Fruit fly (Drosophila melanogaster) whole organism, prepupa: ENCODE results near the gene Taf12.

Experiments
- CG10631 ChIP-seq: fragments of 200-800 bp; sonication (Bioruptor generic); optimal IDR thresholded peaks from 2 replicates; lab custom pipeline; 2016; ENCODE audit warnings: missing biosample characterization, missing genetic modification characterization
- CG11294 ChIP-seq: fragments of 200-800 bp; sonication (Bioruptor generic); IDR thresholded peaks from 2 replicates; pipeline ENCODE4 v1.3.6; 2022; ENCODE audit warnings: missing biosample characterization, missing genetic modification characterization
- CG11762 ChIP-seq: fragments of 200-800 bp; sonication (Bioruptor generic); optimal IDR thresholded peaks from 3 replicates; lab custom pipeline; 2016; ENCODE audit warnings: missing biosample characterization, missing genetic modification characterization; ENCODE audit not compliant: insufficient read depth
- CG11902 ChIP-seq: fragments of 200-800 bp; sonication (Bioruptor generic); optimal IDR thresholded peaks from 3 replicates; lab custom pipeline; 2016; ENCODE audit warnings: missing biosample characterization, missing genetic modification characterization
- CG15336 ChIP-seq: fragments of 200-800 bp; sonication (Bioruptor generic); IDR thresholded peaks from 2 replicates; pipeline ENCODE4 v1.3.6; 2022; ENCODE audit warnings: missing biosample characterization, missing genetic modification characterization
- CG1621 ChIP-seq: fragments of 200-800 bp; sonication (Bioruptor generic); optimal IDR thresholded peaks from 3 replicates; lab custom pipeline; 2018; ENCODE audit warnings: missing biosample characterization, mild to moderate bottlenecking, missing genetic modification characterization
- CG16779 ChIP-seq: fragments of 200-800 bp; sonication (Bioruptor generic); optimal IDR thresholded peaks from 3 replicates; lab custom pipeline; 2017; ENCODE audit warnings: missing biosample characterization, mild to moderate bottlenecking, missing genetic modification characterization
- CG31627 ChIP-seq: fragments of 200-800 bp; sonication (Bioruptor generic); optimal IDR thresholded peaks from 3 replicates; lab custom pipeline; 2016; ENCODE audit warnings: missing biosample characterization, missing genetic modification characterization
- CG32006 ChIP-seq: fragments of 200-800 bp; sonication (Bioruptor generic); optimal IDR thresholded peaks from 3 replicates; lab custom pipeline; 2017; ENCODE audit warnings: missing biosample characterization, mild to moderate bottlenecking, missing genetic modification characterization
- CG3919 ChIP-seq: fragments of 200-800 bp; sonication (Bioruptor generic); optimal IDR thresholded peaks from 3 replicates; lab custom pipeline; 2016; ENCODE audit warnings: missing biosample characterization, missing genetic modification characterization
- CG6163 ChIP-seq: fragments of 200-800 bp; sonication (Bioruptor generic); IDR thresholded peaks from 3 replicates; pipeline ENCODE4 v1.3.6; 2022; ENCODE audit warnings: missing biosample characterization, missing genetic modification characterization
- CG6276 ChIP-seq: fragments of 200-800 bp; sonication (Bioruptor generic); optimal IDR thresholded peaks from 2 replicates; lab custom pipeline; 2017; ENCODE audit warnings: missing biosample characterization, mild to moderate bottlenecking, missing genetic modification characterization
- CG6792 ChIP-seq: fragments of 200-800 bp; sonication (Bioruptor generic); optimal IDR thresholded peaks from 3 replicates; lab custom pipeline; 2016; ENCODE audit warnings: missing biosample characterization, missing genetic modification characterization
- CG6808 ChIP-seq: fragments of 200-800 bp; sonication (Bioruptor generic); optimal IDR thresholded peaks from 3 replicates; lab custom pipeline; 2017; ENCODE audit warnings: missing biosample characterization, missing genetic modification characterization, mild to moderate bottlenecking, moderate library complexity, missing genetic modification reagents
- CG6854 ChIP-seq: fragments of 200-800 bp; sonication (Bioruptor generic); optimal IDR thresholded peaks from 2 replicates; lab custom pipeline; 2017; ENCODE audit warnings: missing biosample characterization, mild to moderate bottlenecking, missing genetic modification characterization
- CG7368 ChIP-seq: fragments of 200-800 bp; sonication (Bioruptor generic); optimal IDR thresholded peaks from 3 replicates; lab custom pipeline; 2016; ENCODE audit warnings: missing biosample characterization, missing genetic modification characterization
- CG8319 ChIP-seq: fragments of 200-800 bp; sonication (Bioruptor generic); optimal IDR thresholded peaks from 3 replicates; lab custom pipeline; 2016; ENCODE audit warnings: missing biosample characterization, missing genetic modification characterization
- CG8632 ChIP-seq: fragments of 200-800 bp; sonication (Bioruptor generic); optimal IDR thresholded peaks from 3 replicates; lab custom pipeline; 2016; ENCODE audit warnings: missing biosample characterization, missing genetic modification characterization
- CG9139 ChIP-seq: fragments of 200-800 bp; sonication (Bioruptor generic); optimal IDR thresholded peaks from 3 replicates; lab custom pipeline; 2017; ENCODE audit warnings: missing biosample characterization, mild to moderate bottlenecking, missing genetic modification characterization
- Eip75B ChIP-seq: fragments of 200-800 bp; sonication (Bioruptor generic); optimal IDR thresholded peaks from 3 replicates; lab custom pipeline; 2016; ENCODE audit warnings: missing biosample characterization, missing genetic modification characterization
- Eip93F ChIP-seq: fragments of 200-800 bp; sonication (Bioruptor generic); optimal IDR thresholded peaks from 2 replicates; lab custom pipeline; 2016; ENCODE audit warnings: missing biosample characterization, mild to moderate bottlenecking, missing genetic modification characterization
- Ets21C ChIP-seq: fragments of 200-800 bp; sonication (Bioruptor generic); optimal IDR thresholded peaks from 3 replicates; lab custom pipeline; 2016; ENCODE audit warnings: missing biosample characterization, missing genetic modification characterization
- Ets96B ChIP-seq: fragments of 200-800 bp; optimal IDR thresholded peaks from 2 replicates; lab custom pipeline; 2019; ENCODE audit warnings: missing biosample characterization, mild to moderate bottlenecking, missing genetic modification characterization, moderate library complexity
- Gug ChIP-seq: fragments of 200-800 bp; sonication (Bioruptor generic); IDR thresholded peaks from 2 replicates; pipeline ENCODE4 v1.3.6; 2022; ENCODE audit warnings: missing biosample characterization, missing genetic modification characterization
- Hr39 ChIP-seq: fragments of 200-800 bp; sonication (Bioruptor generic); optimal IDR thresholded peaks from 2 replicates; lab custom pipeline; 2016; ENCODE audit warnings: missing biosample characterization, missing genetic modification characterization
- Lpt ChIP-seq: fragments of 200-800 bp; sonication (Bioruptor generic); optimal IDR thresholded peaks from 3 replicates; lab custom pipeline; 2016; ENCODE audit warnings: missing biosample characterization, missing genetic modification characterization
- Met ChIP-seq: fragments of 200-800 bp; sonication (Bioruptor generic); optimal IDR thresholded peaks from 3 replicates; lab custom pipeline; 2016; ENCODE audit warnings: missing biosample characterization, missing genetic modification characterization
- OdsH ChIP-seq: fragments of 200-800 bp; sonication (Bioruptor generic); optimal IDR thresholded peaks from 3 replicates; lab custom pipeline; 2016; ENCODE audit warnings: missing biosample characterization, missing genetic modification characterization
- Smox ChIP-seq: fragments of 200-800 bp; sonication (Bioruptor generic); optimal IDR thresholded peaks from 3 replicates; lab custom pipeline; 2016; ENCODE audit warnings: missing biosample characterization, missing genetic modification characterization
- Sox102F ChIP-seq: fragments of 200-800 bp; sonication (Bioruptor generic); optimal IDR thresholded peaks from 2 replicates; lab custom pipeline; 2016; ENCODE audit warnings: missing biosample characterization, mild to moderate bottlenecking, missing genetic modification characterization
- Sox15 ChIP-seq: fragments of 200-800 bp; sonication (Bioruptor generic); optimal IDR thresholded peaks from 3 replicates; lab custom pipeline; 2016; ENCODE audit warnings: missing biosample characterization, missing genetic modification characterization
- achi ChIP-seq: fragments of 200-800 bp; sonication (Bioruptor generic); optimal IDR thresholded peaks from 3 replicates; lab custom pipeline; 2016; ENCODE audit warnings: missing biosample characterization, missing genetic modification characterization
- acj6 ChIP-seq: fragments of 200-800 bp; sonication (Bioruptor generic); optimal IDR thresholded peaks from 3 replicates; lab custom pipeline; 2016; ENCODE audit warnings: missing biosample characterization, missing genetic modification characterization
- cyc ChIP-seq: fragments of 200-800 bp; sonication (Bioruptor generic); optimal IDR thresholded peaks from 3 replicates; lab custom pipeline; 2016; ENCODE audit warnings: missing biosample characterization, missing genetic modification characterization
- dac ChIP-seq: fragments of 200-800 bp; sonication (Bioruptor generic); optimal IDR thresholded peaks from 2 replicates; lab custom pipeline; 2017; ENCODE audit warnings: missing biosample characterization, mild to moderate bottlenecking, missing genetic modification characterization
- dsx ChIP-seq: fragments of 200-800 bp; optimal IDR thresholded peaks from 3 replicates; lab custom pipeline; 2019; ENCODE audit warnings: missing biosample characterization, mild to moderate bottlenecking, missing genetic modification characterization, moderate library complexity; ENCODE audit not compliant: poor library complexity, severe bottlenecking
- eg ChIP-seq: fragments of 200-800 bp; sonication (Bioruptor generic); IDR thresholded peaks from 3 replicates; pipeline ENCODE4 v1.3.6; 2022; ENCODE audit warnings: missing biosample characterization, missing genetic modification characterization
- esn ChIP-seq: fragments of 200-800 bp; sonication (Bioruptor generic); optimal IDR thresholded peaks from 2 replicates; lab custom pipeline; 2016; ENCODE audit warnings: missing biosample characterization, mild to moderate bottlenecking, missing genetic modification characterization, moderate library complexity
- fd59A ChIP-seq: fragments of 200-800 bp; sonication (Bioruptor generic); optimal IDR thresholded peaks from 2 replicates; lab custom pipeline; 2017; ENCODE audit warnings: missing biosample characterization, mild to moderate bottlenecking, missing genetic modification characterization, missing genetic modification reagents
- fd85E ChIP-seq: fragments of 200-800 bp; sonication (Bioruptor generic); optimal IDR thresholded peaks from 3 replicates; lab custom pipeline; 2016; ENCODE audit warnings: missing biosample characterization, missing genetic modification characterization
- fkh ChIP-seq: fragments of 200-800 bp; sonication (Bioruptor generic); optimal IDR thresholded peaks from 3 replicates; lab custom pipeline; 2017; ENCODE audit warnings: missing biosample characterization, mild to moderate bottlenecking, missing genetic modification characterization, moderate library complexity
- lz ChIP-seq: fragments of 200-800 bp; sonication (Bioruptor generic); optimal IDR thresholded peaks from 3 replicates; lab custom pipeline; 2016; ENCODE audit warnings: missing biosample characterization, missing genetic modification characterization
- net ChIP-seq: fragments of 200-800 bp; sonication (Bioruptor generic); optimal IDR thresholded peaks from 3 replicates; lab custom pipeline; 2016; ENCODE audit warnings: missing biosample characterization, missing genetic modification characterization
- pdm3 ChIP-seq: fragments of 200-800 bp; sonication (Bioruptor generic); optimal IDR thresholded peaks from 3 replicates; lab custom pipeline; 2016; ENCODE audit warnings: missing biosample characterization, missing genetic modification characterization
- salr ChIP-seq, 2 experiments: fragments of 200-800 bp; sonication (Bioruptor generic); optimal IDR thresholded peaks; 3 replicates each; lab custom pipeline; 2016 to 2018; ENCODE audit warnings: missing biosample characterization in 2 of 2, missing genetic modification characterization in 2 of 2, mild to moderate bottlenecking in 1 of 2
- spab ChIP-seq: fragments of 200-800 bp; sonication (Bioruptor generic); optimal IDR thresholded peaks from 2 replicates; lab custom pipeline; 2017; ENCODE audit warnings: missing biosample characterization, mild to moderate bottlenecking, missing genetic modification characterization, missing genetic modification reagents
- ss ChIP-seq, 2 experiments: fragments of 200-800 bp; sonication (Bioruptor generic); optimal IDR thresholded peaks; 2 replicates in 1 of 2; 3 replicates in 1 of 2; lab custom pipeline; 2017 to 2018; ENCODE audit warnings: mild to moderate bottlenecking in 2 of 2, missing biosample characterization in 2 of 2, missing genetic modification characterization in 2 of 2, moderate library complexity in 1 of 2
- svp ChIP-seq: fragments of 200-800 bp; sonication (Bioruptor generic); peaks from one replicate; lab custom pipeline; 2016; ENCODE audit warnings: missing biosample characterization, missing genetic modification characterization
- topi ChIP-seq: fragments of 200-800 bp; sonication (Bioruptor generic); optimal IDR thresholded peaks from 3 replicates; lab custom pipeline; 2016; ENCODE audit warnings: missing biosample characterization, missing genetic modification characterization
- vri ChIP-seq: fragments of 200-800 bp; sonication (Bioruptor generic); optimal IDR thresholded peaks from 3 replicates; lab custom pipeline; 2016; ENCODE audit warnings: missing biosample characterization, mild to moderate bottlenecking, missing genetic modification characterization

Taf12 gene

dm6 chr3R:11683675-11684074 lies 4.2 kb upstream of the Taf12 start:
- TF ChIP-seq salr (GFP tag; optimal IDR thresholded peaks at IDR 0.05; lab: Kevin White, UChicago) (no peak), vri (GFP tag; lab: Kevin White, UChicago) (peak; percentile 35)

dm6 chr3R:11678016-11678415 lies 1.5 kb downstream of the Taf12 start, which contains the start of gene CG18476:
Gene CG18476, minus strand, starts transcription at chr3R:11678116.
- TF ChIP-seq dsx (peak; percentile 94), svp (GFP tag; lab: Kevin White, UChicago) (peak; percentile 96), CG3919 (GFP tag; lab: Kevin White, UChicago) (peak; percentile 91), CG16779 (tag; lab: Kevin White, UChicago) (peak; percentile 80), CG11762 (GFP tag; lab: Kevin White, UChicago) (peak; percentile 87), Sox15 (GFP tag; lab: Kevin White, UChicago) (peak; percentile 87), ss (GFP tag; optimal IDR thresholded peaks at IDR 0.05; lab: Kevin White, UChicago) (peak in 1 of 2 experiments; percentile 90), cyc (GFP tag; lab: Kevin White, UChicago) (peak; percentile 91), salr (GFP tag; optimal IDR thresholded peaks at IDR 0.05; lab: Kevin White, UChicago) (peak in 1 of 2 experiments; percentile 81), acj6 (peak; percentile 89), CG6276 (peak; percentile 89), Hr39 (GFP tag; lab: Kevin White, UChicago) (peak; percentile 88), CG10631 (GFP tag; lab: Kevin White, UChicago) (peak; percentile 92), CG11294 (peak; percentile 91), topi (peak; percentile 90), fd85E (GFP tag; lab: Kevin White, UChicago) (peak; percentile 6), net (GFP tag; lab: Kevin White, UChicago) (peak; percentile 91), pdm3 (GFP tag; lab: Kevin White, UChicago) (peak; percentile 94), CG32006 (GFP tag; lab: Kevin White, UChicago) (peak; percentile 92), esn (peak; percentile 93), CG8632 (GFP tag; lab: Kevin White, UChicago) (peak; percentile 88), fkh (GFP tag; lab: Kevin White, UChicago) (peak; percentile 92), CG7368 (GFP tag; lab: Kevin White, UChicago) (peak; percentile 79), spab (GFP tag; lab: Kevin White, UChicago) (peak; percentile 83), CG15336 (GFP tag; lab: Robert Waterston, UW) (peak; percentile 92), lz (GFP tag; lab: Kevin White, UChicago) (peak; percentile 91), Eip75B (GFP tag; lab: Kevin White, UChicago) (no peak), eg (peak; percentile 98), CG31627 (GFP tag; lab: Kevin White, UChicago) (peak; percentile 91), fd59A (peak; percentile 82), Lpt (GFP tag; lab: Kevin White, UChicago) (peak; percentile 89), CG6808 (GFP tag; lab: Kevin White, UChicago) (peak; percentile 84), Ets21C (GFP tag; lab: Kevin White, UChicago) (peak; percentile 82), OdsH (GFP tag; lab: Kevin White, UChicago) (peak; percentile 91), Gug (GFP tag; lab: Robert Waterston, UW) (peak; percentile 95), Ets96B (tag; lab: Kevin White, UChicago) (peak; percentile 95), CG8319 (GFP tag; lab: Kevin White, UChicago) (peak; percentile 75), Eip93F (GFP tag; lab: Kevin White, UChicago) (peak; percentile 3), Met (GFP tag; lab: Kevin White, UChicago) (peak; percentile 87), Smox (GFP tag; lab: Kevin White, UChicago) (peak; percentile 91), CG9139 (GFP tag; lab: Kevin White, UChicago) (peak; percentile 82), dac (GFP tag; lab: Kevin White, UChicago) (peak; percentile 72), CG6854 (GFP tag; lab: Kevin White, UChicago) (peak; percentile 27), CG1621 (tag; lab: Kevin White, UChicago) (peak; percentile 86), Sox102F (GFP tag; lab: Kevin White, UChicago) (no peak), CG6792 (GFP tag; lab: Kevin White, UChicago) (peak; percentile 88), CG6163 (GFP tag; lab: Robert Waterston, UW) (peak; percentile 95), CG11902 (GFP tag; lab: Kevin White, UChicago) (peak; percentile 86), achi (GFP tag; lab: Kevin White, UChicago) (peak; percentile 88)
